Worm (Caenorhabditis elegans) whole organism, midembryonic: Measurements from ENCODE around the gene btb-14.

Source experiments
- T22C8.4 ChIP-seq: fragments of 200-800 bp; sonication (Bioruptor generic); IDR thresholded peaks from 2 replicates; pipeline ENCODE4 v1.3.6; 2022; ENCODE audit warnings: missing genetic modification characterization, missing compliant biosample characterization
- cog-1 ChIP-seq: sonication (generic microtip); optimal IDR thresholded peaks from 2 replicates; lab custom pipeline; 2016; ENCODE audit warnings: missing genetic modification characterization, missing compliant biosample characterization
- flt-1 ChIP-seq: fragments of 200-800 bp; sonication (Bioruptor generic); IDR thresholded peaks from 2 replicates; pipeline ENCODE4 v1.3.6; 2022; ENCODE audit warnings: missing genetic modification characterization, missing compliant biosample characterization
- klf-2 ChIP-seq: fragments of 200-800 bp; sonication (Bioruptor generic); conservative IDR thresholded peaks from 2 replicates; pipeline ENCODE4 v1.3.6; 2022; ENCODE audit warnings: missing genetic modification reagents, missing genetic modification characterization, missing compliant biosample characterization
- med-1 ChIP-seq: sonication (generic microtip); optimal IDR thresholded peaks from 2 replicates; lab custom pipeline; 2017; ENCODE audit warnings: missing genetic modification characterization, mild to moderate bottlenecking, missing compliant biosample characterization, antibody characterized with exemption, missing genetic modification reagents; ENCODE audit not compliant: insufficient read depth
- ref-1 ChIP-seq: fragments of 200-800 bp; sonication (Bioruptor generic); conservative IDR thresholded peaks from 2 replicates; pipeline ENCODE4 v1.3.6; 2022; ENCODE audit warnings: missing genetic modification reagents, missing genetic modification characterization, missing compliant biosample characterization
- tab-1 ChIP-seq: fragments of 200-800 bp; sonication (Bioruptor generic); IDR thresholded peaks from 2 replicates; pipeline ENCODE4 v1.3.6; 2022; ENCODE audit warnings: missing genetic modification characterization, missing compliant biosample characterization
- ztf-23 ChIP-seq: fragments of 200-800 bp; sonication (Bioruptor generic); IDR thresholded peaks from 2 replicates; pipeline ENCODE4 v1.3.6; 2022; ENCODE audit warnings: missing genetic modification reagents, missing genetic modification characterization, missing compliant biosample characterization
- ztf-29 ChIP-seq: fragments of 200-800 bp; sonication (Bioruptor generic); IDR thresholded peaks from 2 replicates; pipeline ENCODE4 v1.3.6; 2022; ENCODE audit warnings: missing genetic modification reagents, missing genetic modification characterization, missing compliant biosample characterization

ce11 chrII:12425644-12426222 lies 42.5 kb downstream of the btb-14 start, which contains the start of gene daf-22:
- TF ChIP-seq med-1 (GFP tag; lab: Kevin White, UChicago) (no peak), flt-1 (GFP tag; lab: Robert Waterston, UW) (no peak), cog-1 (tag; lab: Kevin White, UChicago) (no peak), T22C8.4 (GFP tag; lab: Robert Waterston, UW) (no peak), tab-1 (GFP tag; lab: Robert Waterston, UW) (no peak), ztf-29 (GFP tag; lab: Robert Waterston, UW) (no peak), ztf-23 (GFP tag; lab: Robert Waterston, UW) (no peak), ref-1 (no peak), klf-2 (GFP tag; lab: Robert Waterston, UW) (no peak)
